ENCODE assay signal across 1 fruit fly cellular context in genomic region chrX:10786443-10787097, dm6.
TF ChIP-seq lines count a peak whose summit lies in the region.

Gene Ant2, minus strand, starts transcription at chrX:10786907.
Gene sesB, minus strand, starts transcription at chrX:10786958.

TF ChIP-seq in whole organism, embryonic, 481 proteins besides CTCF, POLR2A, EP300 and RAD21 (continued from another document and continues in another):
- no peak for TF ChIP-seq Kr (GFP tag; optimal IDR thresholded peaks at IDR 0.05; lab: Kevin White, UChicago)
- TF ChIP-seq C15 (GFP tag; IDR thresholded peaks at IDR 0.05; lab: Robert Waterston, UW): no peak
- TF ChIP-seq gcm (GFP tag; optimal IDR thresholded peaks at IDR 0.05; lab: Kevin White, UChicago): peak; percentile 3
- no peak for TF ChIP-seq stc (GFP tag; IDR thresholded peaks at IDR 0.05; lab: Robert Waterston, UW)
- no peak for TF ChIP-seq CG7987 (GFP tag; optimal IDR thresholded peaks at IDR 0.05; lab: Kevin White, UChicago)
- no peak for TF ChIP-seq CG17328 (GFP tag; IDR thresholded peaks at IDR 0.05; lab: Robert Waterston, UW)
- TF ChIP-seq CG33213 (GFP tag; optimal IDR thresholded peaks at IDR 0.05; lab: Kevin White, UChicago): peak; percentile 34
- TF ChIP-seq Vsx1 (GFP tag; optimal IDR thresholded peaks at IDR 0.05; lab: Kevin White, UChicago): no peak
- TF ChIP-seq aop (GFP tag; IDR thresholded peaks at IDR 0.05; lab: Robert Waterston, UW): no peak
- TF ChIP-seq D19A (tag; optimal IDR thresholded peaks at IDR 0.05; lab: Kevin White, UChicago): no peak
- TF ChIP-seq HLH54F (GFP tag; optimal IDR thresholded peaks at IDR 0.05; lab: Kevin White, UChicago): no peak
- no peak for TF ChIP-seq CG15601 (tag; optimal IDR thresholded peaks at IDR 0.05; lab: Kevin White, UChicago)
- no peak for TF ChIP-seq Xbp1 (GFP tag; optimal IDR thresholded peaks at IDR 0.05; lab: Kevin White, UChicago)
- TF ChIP-seq NfI (GFP tag; optimal IDR thresholded peaks at IDR 0.05; lab: Kevin White, UChicago): no peak
- TF ChIP-seq D (optimal IDR thresholded peaks at IDR 0.05; lab: Kevin White, UChicago): no peak
- TF ChIP-seq D (GFP tag; optimal IDR thresholded peaks at IDR 0.05; lab: Kevin White, UChicago): no peak
- no peak for TF ChIP-seq fu2 (GFP tag; optimal IDR thresholded peaks at IDR 0.05; lab: Kevin White, UChicago)
- no peak for TF ChIP-seq fd3F (GFP tag; optimal IDR thresholded peaks at IDR 0.05; lab: Kevin White, UChicago)
- TF ChIP-seq CG17385 (GFP tag; optimal IDR thresholded peaks at IDR 0.05; lab: Kevin White, UChicago): no peak
- TF ChIP-seq CG12219 (GFP tag; optimal IDR thresholded peaks at IDR 0.05; lab: Kevin White, UChicago): no peak
- TF ChIP-seq CG34376 (GFP tag; optimal IDR thresholded peaks at IDR 0.05; lab: Kevin White, UChicago): no peak
- no peak for TF ChIP-seq tin (GFP tag; optimal IDR thresholded peaks at IDR 0.05; lab: Kevin White, UChicago)
- no peak for TF ChIP-seq CG17612 (GFP tag; IDR thresholded peaks at IDR 0.05; lab: Robert Waterston, UW)
- TF ChIP-seq CG32767 (GFP tag; IDR thresholded peaks at IDR 0.05; lab: Robert Waterston, UW): no peak
- TF ChIP-seq Oaz (GFP tag; IDR thresholded peaks at IDR 0.05; lab: Robert Waterston, UW): no peak
- TF ChIP-seq CG3281 (GFP tag; optimal IDR thresholded peaks at IDR 0.05; lab: Kevin White, UChicago): no peak
- TF ChIP-seq CG10209 (GFP tag; optimal IDR thresholded peaks at IDR 0.05; lab: Kevin White, UChicago): no peak
- no peak for TF ChIP-seq CG10565 (GFP tag; optimal IDR thresholded peaks at IDR 0.05; lab: Kevin White, UChicago)
- peak; percentile 71 for TF ChIP-seq hbn (GFP tag; IDR thresholded peaks at IDR 0.05; lab: Robert Waterston, UW; ENCODE audit: partially characterized antibody)
- TF ChIP-seq CG6175 (GFP tag; IDR thresholded peaks at IDR 0.05; lab: Robert Waterston, UW): no peak
- no peak for TF ChIP-seq Xrp1 (GFP tag; IDR thresholded peaks at IDR 0.05; lab: Robert Waterston, UW)
- TF ChIP-seq sna (GFP tag; IDR thresholded peaks at IDR 0.05; lab: Robert Waterston, UW; ENCODE audit: partially characterized antibody): peak; percentile 66; the same call in 1 of the 2 replicates
- no peak for TF ChIP-seq CG2199 (GFP tag; IDR thresholded peaks at IDR 0.05; lab: Robert Waterston, UW)
- no peak for TF ChIP-seq CG18764 (GFP tag; optimal IDR thresholded peaks at IDR 0.05; lab: Kevin White, UChicago)
- TF ChIP-seq CG11723 (GFP tag; optimal IDR thresholded peaks at IDR 0.05; lab: Kevin White, UChicago): no peak
- no peak for TF ChIP-seq CG32772 (GFP tag; IDR thresholded peaks at IDR 0.05; lab: Robert Waterston, UW)
- TF ChIP-seq Bgb (GFP tag; IDR thresholded peaks at IDR 0.05; lab: Robert Waterston, UW; ENCODE audit: partially characterized antibody): peak; percentile 83
- TF ChIP-seq E2f1 (GFP tag; IDR thresholded peaks at IDR 0.05; lab: Robert Waterston, UW): no peak
- TF ChIP-seq Lim3 (GFP tag; IDR thresholded peaks at IDR 0.05; lab: Robert Waterston, UW): no peak
- no peak for TF ChIP-seq slbo (GFP tag; IDR thresholded peaks at IDR 0.05; lab: Robert Waterston, UW)
- TF ChIP-seq mam (GFP tag; optimal IDR thresholded peaks at IDR 0.05; lab: Kevin White, UChicago): no peak
- peak; percentile 18 for TF ChIP-seq Mes4 (GFP tag; optimal IDR thresholded peaks at IDR 0.05; lab: Kevin White, UChicago)
- no peak for TF ChIP-seq odd (GFP tag; optimal IDR thresholded peaks at IDR 0.05; lab: Kevin White, UChicago)
- TF ChIP-seq inv (GFP tag; IDR thresholded peaks at IDR 0.05; lab: Robert Waterston, UW; ENCODE audit: partially characterized antibody): peak; percentile 76
- no peak for TF ChIP-seq CG3838 (GFP tag; optimal IDR thresholded peaks at IDR 0.05; lab: Kevin White, UChicago)
- TF ChIP-seq CG12391 (tag; optimal IDR thresholded peaks at IDR 0.05; lab: Kevin White, UChicago): peak; percentile 3
- TF ChIP-seq jigr1 (GFP tag; IDR thresholded peaks at IDR 0.05; lab: Robert Waterston, UW): no peak
- TF ChIP-seq maf-S (GFP tag; optimal IDR thresholded peaks at IDR 0.05; lab: Kevin White, UChicago): no peak
- no peak for TF ChIP-seq tll (GFP tag; optimal IDR thresholded peaks at IDR 0.05; lab: Kevin White, UChicago)
- no peak for TF ChIP-seq nmo (GFP tag; optimal IDR thresholded peaks at IDR 0.05; lab: Kevin White, UChicago)
- TF ChIP-seq CG12769 (tag; optimal IDR thresholded peaks at IDR 0.05; lab: Kevin White, UChicago): no peak
- peak; percentile 93 for TF ChIP-seq CG3995 (GFP tag; optimal IDR thresholded peaks at IDR 0.05; lab: Kevin White, UChicago)
- TF ChIP-seq Max (GFP tag; optimal IDR thresholded peaks at IDR 0.05; lab: Kevin White, UChicago): no peak
- TF ChIP-seq dysf (GFP tag; IDR thresholded peaks at IDR 0.05; lab: Robert Waterston, UW): no peak
- TF ChIP-seq insv (GFP tag; optimal IDR thresholded peaks at IDR 0.05; lab: Kevin White, UChicago): no peak
- no peak for TF ChIP-seq Gsc (GFP tag; IDR thresholded peaks at IDR 0.05; lab: Robert Waterston, UW)
- TF ChIP-seq cato (GFP tag; optimal IDR thresholded peaks at IDR 0.05; lab: Kevin White, UChicago; ENCODE audit: borderline replicate concordance): no peak
- TF ChIP-seq CG16863 (GFP tag; optimal IDR thresholded peaks at IDR 0.05; lab: Kevin White, UChicago): no peak
- TF ChIP-seq CG18262 (tag; optimal IDR thresholded peaks at IDR 0.05; lab: Kevin White, UChicago): no peak
- TF ChIP-seq prd (optimal IDR thresholded peaks at IDR 0.05; lab: Kevin White, UChicago): no peak
- TF ChIP-seq prd (GFP tag; IDR thresholded peaks at IDR 0.05; lab: Robert Waterston, UW): no peak
- TF ChIP-seq hkb (optimal IDR thresholded peaks at IDR 0.05; lab: Kevin White, UChicago): no peak
- no peak for TF ChIP-seq hkb (GFP tag; IDR thresholded peaks at IDR 0.05; lab: Robert Waterston, UW)
- no peak for TF ChIP-seq CG14441 (GFP tag; IDR thresholded peaks at IDR 0.05; lab: Robert Waterston, UW)
- no peak for TF ChIP-seq CG14667 (GFP tag; IDR thresholded peaks at IDR 0.05; lab: Robert Waterston, UW)
- no peak for TF ChIP-seq CkIIα-i1 (GFP tag; IDR thresholded peaks at IDR 0.05; lab: Robert Waterston, UW)
- TF ChIP-seq caup (GFP tag; optimal IDR thresholded peaks at IDR 0.05; lab: Kevin White, UChicago; ENCODE audit: severe bottlenecking): no peak
- no peak for TF ChIP-seq corto (GFP tag; optimal IDR thresholded peaks at IDR 0.05; lab: Kevin White, UChicago)
- TF ChIP-seq emc (GFP tag; optimal IDR thresholded peaks at IDR 0.05; lab: Kevin White, UChicago): no peak
- TF ChIP-seq CG8359 (GFP tag; optimal IDR thresholded peaks at IDR 0.05; lab: Kevin White, UChicago; ENCODE audit: borderline replicate concordance): no peak
- TF ChIP-seq Meics (GFP tag; optimal IDR thresholded peaks at IDR 0.05; lab: Kevin White, UChicago): no peak
- TF ChIP-seq Dp (GFP tag; optimal IDR thresholded peaks at IDR 0.05; lab: Kevin White, UChicago): peak; percentile 13
- no peak for TF ChIP-seq CG8281 (tag; optimal IDR thresholded peaks at IDR 0.05; lab: Kevin White, UChicago)
- TF ChIP-seq CG12744 (GFP tag; optimal IDR thresholded peaks at IDR 0.05; lab: Kevin White, UChicago): no peak
- no peak for TF ChIP-seq CG1024 (GFP tag; IDR thresholded peaks at IDR 0.05; lab: Robert Waterston, UW)
- TF ChIP-seq repo (GFP tag; optimal IDR thresholded peaks at IDR 0.05; lab: Kevin White, UChicago): no peak
- TF ChIP-seq lola (GFP tag; optimal IDR thresholded peaks at IDR 0.05; lab: Kevin White, UChicago): no peak
- TF ChIP-seq gsb-n (tag; optimal IDR thresholded peaks at IDR 0.05; lab: Kevin White, UChicago): no peak
- no peak for TF ChIP-seq CG18011 (GFP tag; optimal IDR thresholded peaks at IDR 0.05; lab: Kevin White, UChicago)
- TF ChIP-seq dimm (GFP tag; IDR thresholded peaks at IDR 0.05; lab: Robert Waterston, UW): no peak
- no peak for TF ChIP-seq peb (GFP tag; IDR thresholded peaks at IDR 0.05; lab: Robert Waterston, UW)
- no peak for TF ChIP-seq Asciz (GFP tag; optimal IDR thresholded peaks at IDR 0.05; lab: Kevin White, UChicago)
- TF ChIP-seq Dref (GFP tag; IDR thresholded peaks at IDR 0.05; lab: Robert Waterston, UW): peak; percentile 76
- peak; percentile 80 for TF ChIP-seq Dll (GFP tag; IDR thresholded peaks at IDR 0.05; lab: Robert Waterston, UW; ENCODE audit: partially characterized antibody)
- TF ChIP-seq chm (GFP tag; IDR thresholded peaks at IDR 0.05; lab: Robert Waterston, UW): no peak
- peak; percentile 78 for TF ChIP-seq sens (GFP tag; lab: Kevin White, UChicago)
- TF ChIP-seq Trl (optimal IDR thresholded peaks at IDR 0.05; lab: Kevin White, UChicago): no peak
- no peak for TF ChIP-seq Trl (GFP tag; optimal IDR thresholded peaks at IDR 0.05; lab: Kevin White, UChicago)
- TF ChIP-seq CG1647 (GFP tag; optimal IDR thresholded peaks at IDR 0.05; lab: Kevin White, UChicago): no peak
- no peak for TF ChIP-seq CG9727 (GFP tag; optimal IDR thresholded peaks at IDR 0.05; lab: Kevin White, UChicago)
- TF ChIP-seq CG10654 (GFP tag; optimal IDR thresholded peaks at IDR 0.05; lab: Kevin White, UChicago): no peak
- TF ChIP-seq CG4282 (GFP tag; optimal IDR thresholded peaks at IDR 0.05; lab: Kevin White, UChicago): no peak
- no peak for TF ChIP-seq CG6813 (GFP tag; optimal IDR thresholded peaks at IDR 0.05; lab: Kevin White, UChicago)
- TF ChIP-seq cad (GFP tag; optimal IDR thresholded peaks at IDR 0.05; lab: Kevin White, UChicago): no peak
- TF ChIP-seq CG13123 (GFP tag; optimal IDR thresholded peaks at IDR 0.05; lab: Kevin White, UChicago): no peak
- no peak for TF ChIP-seq bowl (GFP tag; IDR thresholded peaks at IDR 0.05; lab: Robert Waterston, UW)
- no peak for TF ChIP-seq btn (GFP tag; optimal IDR thresholded peaks at IDR 0.05; lab: Kevin White, UChicago)
- no peak for TF ChIP-seq kah (GFP tag; optimal IDR thresholded peaks at IDR 0.05; lab: Kevin White, UChicago)
- TF ChIP-seq CG4730 (GFP tag; IDR thresholded peaks at IDR 0.05; lab: Robert Waterston, UW): no peak
- no peak for TF ChIP-seq CG31441 (GFP tag; IDR thresholded peaks at IDR 0.05; lab: Robert Waterston, UW)
- no peak for TF ChIP-seq CG9609 (GFP tag; optimal IDR thresholded peaks at IDR 0.05; lab: Kevin White, UChicago)
- peak; percentile 68; the same call in 1 of the 2 replicates for TF ChIP-seq CG42726 (GFP tag; IDR thresholded peaks at IDR 0.05; lab: Robert Waterston, UW; ENCODE audit: partially characterized antibody)
- no peak for TF ChIP-seq CG2712 (tag; optimal IDR thresholded peaks at IDR 0.05; lab: Kevin White, UChicago)
- no peak for TF ChIP-seq HLH3B (GFP tag; IDR thresholded peaks at IDR 0.05; lab: Robert Waterston, UW)
- peak; percentile 38 for TF ChIP-seq CG17568 (GFP tag; optimal IDR thresholded peaks at IDR 0.05; lab: Kevin White, UChicago)
- TF ChIP-seq Awh (GFP tag; IDR thresholded peaks at IDR 0.05; lab: Robert Waterston, UW): no peak
- no peak for TF ChIP-seq Tbp (GFP tag; optimal IDR thresholded peaks at IDR 0.05; lab: Kevin White, UChicago)
- no peak; the same call in 2 of the 3 replicates for TF ChIP-seq ci (GFP tag; IDR thresholded peaks at IDR 0.05; lab: Robert Waterston, UW)
- TF ChIP-seq gce (GFP tag; IDR thresholded peaks at IDR 0.05; lab: Robert Waterston, UW): no peak
- no peak for TF ChIP-seq disco-r (GFP tag; optimal IDR thresholded peaks at IDR 0.05; lab: Kevin White, UChicago)
- peak; percentile 53 for TF ChIP-seq stwl (tag; optimal IDR thresholded peaks at IDR 0.05; lab: Kevin White, UChicago)
- no peak for TF ChIP-seq GATAe (GFP tag; conservative IDR thresholded peaks at IDR 0.05; lab: Robert Waterston, UW)
- TF ChIP-seq CG15479 (GFP tag; optimal IDR thresholded peaks at IDR 0.05; lab: Kevin White, UChicago): no peak
- no peak for TF ChIP-seq wek (GFP tag; optimal IDR thresholded peaks at IDR 0.05; lab: Kevin White, UChicago)
- TF ChIP-seq Poxn (GFP tag; IDR thresholded peaks at IDR 0.05; lab: Robert Waterston, UW): no peak
- TF ChIP-seq Atf6 (GFP tag; IDR thresholded peaks at IDR 0.05; lab: Robert Waterston, UW): no peak
- TF ChIP-seq zen (tag; optimal IDR thresholded peaks at IDR 0.05; lab: Kevin White, UChicago): no peak
- TF ChIP-seq CG15011 (GFP tag; optimal IDR thresholded peaks at IDR 0.05; lab: Kevin White, UChicago): no peak
- no peak for TF ChIP-seq Atf3 (GFP tag; optimal IDR thresholded peaks at IDR 0.05; lab: Kevin White, UChicago)
- no peak; the same call in 2 of the 3 replicates for TF ChIP-seq CG14860 (GFP tag; IDR thresholded peaks at IDR 0.05; lab: Robert Waterston, UW; ENCODE audit: partially characterized antibody)
- TF ChIP-seq bbx (GFP tag; IDR thresholded peaks at IDR 0.05; lab: Robert Waterston, UW; ENCODE audit: partially characterized antibody): peak; percentile 82
- TF ChIP-seq vfl (GFP tag; optimal IDR thresholded peaks at IDR 0.05; lab: Kevin White, UChicago): no peak
- no peak for TF ChIP-seq TFAM (GFP tag; optimal IDR thresholded peaks at IDR 0.05; lab: Kevin White, UChicago)
- TF ChIP-seq Ssrp (tag; optimal IDR thresholded peaks at IDR 0.05; lab: Kevin White, UChicago): no peak
- TF ChIP-seq CG1792 (GFP tag; optimal IDR thresholded peaks at IDR 0.05; lab: Kevin White, UChicago): no peak
- no peak for TF ChIP-seq zfh2 (GFP tag; optimal IDR thresholded peaks at IDR 0.05; lab: Kevin White, UChicago)
- no peak for TF ChIP-seq otp (GFP tag; IDR thresholded peaks at IDR 0.05; lab: Robert Waterston, UW)
- TF ChIP-seq Myb (GFP tag; optimal IDR thresholded peaks at IDR 0.05; lab: Kevin White, UChicago): no peak
- no peak for TF ChIP-seq tup (GFP tag; optimal IDR thresholded peaks at IDR 0.05; lab: Kevin White, UChicago)
- TF ChIP-seq CG16815 (GFP tag; optimal IDR thresholded peaks at IDR 0.05; lab: Kevin White, UChicago): no peak
- no peak for TF ChIP-seq fru (optimal IDR thresholded peaks at IDR 0.05; lab: Kevin White, UChicago)
- no peak for TF ChIP-seq CG2120 (GFP tag; optimal IDR thresholded peaks at IDR 0.05; lab: Kevin White, UChicago)
- no peak for TF ChIP-seq Fer1 (GFP tag; optimal IDR thresholded peaks at IDR 0.05; lab: Kevin White, UChicago)
- TF ChIP-seq eve (GFP tag; optimal IDR thresholded peaks at IDR 0.05; lab: Kevin White, UChicago): peak in 1 of 2 experiments; percentile 59
- no peak for TF ChIP-seq croc (GFP tag; conservative IDR thresholded peaks at IDR 0.05; lab: Robert Waterston, UW)
- TF ChIP-seq Scr (GFP tag; IDR thresholded peaks at IDR 0.05; lab: Robert Waterston, UW; ENCODE audit: partially characterized antibody): peak; percentile 80
- TF ChIP-seq Dad (GFP tag; optimal IDR thresholded peaks at IDR 0.05; lab: Kevin White, UChicago): no peak
- TF ChIP-seq ac (GFP tag; optimal IDR thresholded peaks at IDR 0.05; lab: Kevin White, UChicago): no peak
- no peak for TF ChIP-seq Antp (GFP tag; optimal IDR thresholded peaks at IDR 0.05; lab: Kevin White, UChicago)
